Worm (Caenorhabditis elegans): Measurements from ENCODE around the gene gst-32.
"Not testable (repeated sequence)": the region's sequence is repeated elsewhere in the genome, so short reads cannot be mapped to it uniquely, and the experiment has no call there.

ce11 chrII:15140881-15141280 is 37.5 kb downstream of the gst-32 start, which contains the start of gene Y53F4B.26:
- not testable (repeated sequence) for TF ChIP-seq nhr-237 (tag; optimal IDR thresholded peaks at IDR 0.05); sptf-1 (tag; optimal IDR thresholded peaks at IDR 0.05); elt-3 (tag; optimal IDR thresholded peaks at IDR 0.05); nhr-76 (tag; optimal IDR thresholded peaks at IDR 0.05); unc-120 (tag; optimal IDR thresholded peaks at IDR 0.05; ENCODE audit: poor library complexity, severe bottlenecking); flh-1 (GFP tag; optimal IDR thresholded peaks at IDR 0.05); blmp-1 (tag; optimal IDR thresholded peaks at IDR 0.05); ces-1 (GFP tag; optimal IDR thresholded peaks at IDR 0.05)

Data from whole organism, mixed stage, embryonic.